Fruit fly (Drosophila melanogaster) whole organism: Measurements from ENCODE around the gene CG5024.

Experiments
- CG8478 ChIP-seq: fragments of >200 bp; optimal IDR thresholded peaks from 2 replicates; lab custom pipeline; 2018; ENCODE audit warnings: inconsistent platforms
- Dll ChIP-seq: fragments of >200 bp; optimal IDR thresholded peaks from 2 replicates; lab custom pipeline; 2017
- EcR ChIP-seq, 2 experiments: fragments of >200 bp; optimal IDR thresholded peaks; 2 replicates each; lab custom pipeline; 2017; ENCODE audit warnings: missing biosample characterization in 2 of 2, missing genetic modification characterization in 2 of 2, missing genetic modification reagents in 2 of 2
- pan ChIP-seq: fragments of >200 bp; optimal IDR thresholded peaks from 2 replicates; lab custom pipeline; 2017
- psq ChIP-seq: fragments of >200 bp; optimal IDR thresholded peaks from 2 replicates; lab custom pipeline; 2017
- usp ChIP-seq: fragments of >200 bp; optimal IDR thresholded peaks from 2 replicates; lab custom pipeline; 2017; ENCODE audit warnings: missing biosample characterization, missing genetic modification characterization, mixed read lengths

- TF ChIP-seq pan (lab: Kevin White, UChicago): no peak
- TF ChIP-seq psq: no peak
- TF ChIP-seq CG8478: no peak
- no peak for TF ChIP-seq usp (GFP tag; lab: Kevin White, UChicago)
- no peak for TF ChIP-seq Dll (lab: Kevin White, UChicago)
- TF ChIP-seq EcR (GFP tag; optimal IDR thresholded peaks at IDR 0.05; lab: Kevin White, UChicago): no peak
These were observed 23.7 kb upstream of the CG5024 start, which contains the start of gene CG4960 for dm6 chr3R:25787198-25787597.
